Fruit fly (Drosophila melanogaster) whole organism, embryonic: Measurements from ENCODE around the gene Sr-CIII.

Experiments used
- Asciz ChIP-seq: fragments of 200-800 bp; sonication (Bioruptor generic); optimal IDR thresholded peaks from 2 replicates; lab custom pipeline; 2017; ENCODE audit warnings: missing biosample characterization, mild to moderate bottlenecking, missing genetic modification characterization, missing genetic modification reagents
- Atf6 ChIP-seq: fragments of 200-800 bp; sonication (Bioruptor generic); IDR thresholded peaks from 2 replicates; pipeline ENCODE4 v1.3.6; 2022; ENCODE audit warnings: missing biosample characterization, missing genetic modification characterization
- BtbVII ChIP-seq: fragments of 200-800 bp; sonication (Bioruptor generic); optimal IDR thresholded peaks from 3 replicates; lab custom pipeline; 2017; ENCODE audit warnings: missing biosample characterization, mild to moderate bottlenecking, missing genetic modification characterization
- CG10654 ChIP-seq: fragments of 200-800 bp; sonication (Bioruptor generic); optimal IDR thresholded peaks from 2 replicates; lab custom pipeline; 2016; ENCODE audit warnings: missing biosample characterization, missing genetic modification characterization
- CG11696 ChIP-seq: fragments of 200-800 bp; sonication (Bioruptor generic); IDR thresholded peaks from 2 replicates; pipeline ENCODE4 v1.3.6; 2022; ENCODE audit warnings: missing biosample characterization, missing genetic modification characterization
- CG12071 ChIP-seq: fragments of 200-800 bp; sonication (Bioruptor generic); optimal IDR thresholded peaks from 3 replicates; lab custom pipeline; 2018; ENCODE audit warnings: missing biosample characterization, mild to moderate bottlenecking, missing genetic modification characterization
- CG12391 ChIP-seq: fragments of 200-800 bp; sonication (Bioruptor generic); optimal IDR thresholded peaks from 3 replicates; lab custom pipeline; 2018; ENCODE audit warnings: missing biosample characterization, mild to moderate bottlenecking, missing genetic modification characterization, moderate library complexity
- CG13296 ChIP-seq: fragments of 200-800 bp; sonication (Bioruptor generic); optimal IDR thresholded peaks from 3 replicates; lab custom pipeline; 2018; ENCODE audit warnings: missing biosample characterization, mild to moderate bottlenecking, missing genetic modification characterization
- CG14667 ChIP-seq: fragments of 200-800 bp; sonication (Bioruptor generic); IDR thresholded peaks from 2 replicates; pipeline ENCODE4 v1.3.6; 2022; ENCODE audit warnings: missing biosample characterization, missing genetic modification characterization
- CG15696 ChIP-seq: fragments of 200-800 bp; sonication (Bioruptor generic); optimal IDR thresholded peaks from 2 replicates; lab custom pipeline; 2019; ENCODE audit warnings: missing biosample characterization, mild to moderate bottlenecking, missing genetic modification characterization, moderate library complexity
- CG17328 ChIP-seq: fragments of 200-800 bp; sonication (Bioruptor generic); IDR thresholded peaks from 2 replicates; pipeline ENCODE4 v1.3.6; 2022; ENCODE audit warnings: missing biosample characterization, missing genetic modification characterization
- CG2120 ChIP-seq: fragments of 200-800 bp; sonication (Bioruptor generic); optimal IDR thresholded peaks from 3 replicates; lab custom pipeline; 2016; ENCODE audit warnings: missing biosample characterization, missing genetic modification characterization
- CG2875 ChIP-seq: fragments of 200-800 bp; sonication (Bioruptor generic); optimal IDR thresholded peaks from 2 replicates; lab custom pipeline; 2017; ENCODE audit warnings: missing biosample characterization, mild to moderate bottlenecking, missing genetic modification characterization, missing genetic modification reagents
- CG30403 ChIP-seq: fragments of 200-800 bp; sonication (Bioruptor generic); optimal IDR thresholded peaks from 3 replicates; lab custom pipeline; 2016; ENCODE audit warnings: missing biosample characterization, missing genetic modification characterization
- CG3995 ChIP-seq: fragments of 200-800 bp; sonication (Bioruptor generic); optimal IDR thresholded peaks from 3 replicates; lab custom pipeline; 2016; ENCODE audit warnings: missing biosample characterization, missing genetic modification characterization
- CG5180 ChIP-seq: fragments of 200-800 bp; sonication (Bioruptor generic); optimal IDR thresholded peaks from 3 replicates; lab custom pipeline; 2017; ENCODE audit warnings: missing biosample characterization, missing genetic modification characterization, mild to moderate bottlenecking, moderate library complexity, missing genetic modification reagents
- CG8290 ChIP-seq, 3 experiments: fragments of 200-800 bp; sonication (Bioruptor generic); optimal IDR thresholded peaks; 2 replicates each; lab custom pipeline; 2016 to 2019; ENCODE audit warnings: missing biosample characterization in 3 of 3, missing genetic modification characterization in 3 of 3, mild to moderate bottlenecking in 2 of 3, moderate library complexity in 1 of 3
- CG8359 ChIP-seq: fragments of 200-800 bp; sonication (Bioruptor generic); optimal IDR thresholded peaks from 2 replicates; lab custom pipeline; 2017; ENCODE audit warnings: missing biosample characterization, mild to moderate bottlenecking, missing genetic modification characterization, borderline replicate concordance
- Fer3 ChIP-seq: fragments of 200-800 bp; sonication (Bioruptor generic); optimal IDR thresholded peaks from 2 replicates; lab custom pipeline; 2018; ENCODE audit warnings: missing biosample characterization, mild to moderate bottlenecking, missing genetic modification characterization, moderate library complexity
- Hr78 ChIP-seq, 2 experiments: fragments of 200-800 bp in 1 of 2; fragments of >200 bp in 1 of 2; sonication (Bioruptor generic) in 1 of 2; optimal IDR thresholded peaks; 2 replicates each; lab custom pipeline; 2017 to 2019; ENCODE audit warnings: missing biosample characterization in 2 of 2, missing genetic modification characterization in 2 of 2, mild to moderate bottlenecking in 1 of 2, moderate library complexity in 1 of 2
- MTF-1 ChIP-seq: fragments of 200-800 bp; sonication (Bioruptor generic); optimal IDR thresholded peaks from 2 replicates; lab custom pipeline; 2018; ENCODE audit warnings: missing biosample characterization, mild to moderate bottlenecking, missing genetic modification characterization, borderline replicate concordance
- Myb ChIP-seq: fragments of 200-800 bp; sonication (Bioruptor generic); optimal IDR thresholded peaks from 2 replicates; lab custom pipeline; 2016; ENCODE audit warnings: missing biosample characterization, missing genetic modification characterization
- NC2α ChIP-seq: fragments of 200-800 bp; sonication (Bioruptor generic); optimal IDR thresholded peaks from 2 replicates; lab custom pipeline; 2016; ENCODE audit warnings: missing biosample characterization, missing genetic modification characterization
- Optix ChIP-seq: fragments of 200-800 bp; sonication (Bioruptor generic); IDR thresholded peaks from 3 replicates; pipeline ENCODE4 v1.3.6; 2022; ENCODE audit warnings: missing biosample characterization, missing genetic modification characterization
- Ptx1 ChIP-seq: fragments of 200-800 bp; sonication (Bioruptor generic); IDR thresholded peaks from 2 replicates; pipeline ENCODE4 v1.3.6; 2022; ENCODE audit warnings: missing biosample characterization, missing genetic modification characterization
- Sry-β ChIP-seq: fragments of 200-800 bp; sonication (Bioruptor generic); optimal IDR thresholded peaks from 2 replicates; lab custom pipeline; 2018; ENCODE audit warnings: missing biosample characterization, mild to moderate bottlenecking, missing genetic modification characterization, moderate library complexity
- Usf ChIP-seq: fragments of 200-800 bp; sonication (Bioruptor generic); optimal IDR thresholded peaks from 2 replicates; lab custom pipeline; 2017; ENCODE audit warnings: missing genotype, missing biosample characterization, missing genetic modification characterization
- Xrp1 ChIP-seq: fragments of 200-800 bp; sonication (Bioruptor generic); IDR thresholded peaks from 2 replicates; pipeline ENCODE4 v1.3.6; 2022; ENCODE audit warnings: missing biosample characterization, missing genetic modification characterization
- abd-A ChIP-seq: fragments of 200-800 bp; sonication (Bioruptor generic); optimal IDR thresholded peaks from 3 replicates; lab custom pipeline; 2019; ENCODE audit warnings: missing biosample characterization, mild to moderate bottlenecking, missing genetic modification characterization, moderate library complexity
- az2 ChIP-seq: fragments of 200-800 bp; sonication (Bioruptor generic); optimal IDR thresholded peaks from 3 replicates; lab custom pipeline; 2016; ENCODE audit warnings: missing biosample characterization, missing genetic modification characterization
- croc ChIP-seq: fragments of 200-800 bp; sonication (Bioruptor generic); conservative IDR thresholded peaks from 3 replicates; pipeline ENCODE4 v1.3.6; 2022; ENCODE audit warnings: missing biosample characterization, missing genetic modification characterization
- cwo ChIP-seq: fragments of 200-800 bp; sonication (Bioruptor generic); optimal IDR thresholded peaks from 3 replicates; lab custom pipeline; 2017; ENCODE audit warnings: missing biosample characterization, missing genetic modification characterization, mild to moderate bottlenecking, moderate library complexity, missing genetic modification reagents
- danr ChIP-seq: fragments of 200-800 bp; sonication (Bioruptor generic); IDR thresholded peaks from 2 replicates; pipeline ENCODE4 v1.3.6; 2022; ENCODE audit warnings: missing biosample characterization, missing genetic modification characterization
- fd96Cb ChIP-seq: fragments of 200-800 bp; sonication (Bioruptor generic); optimal IDR thresholded peaks from 2 replicates; lab custom pipeline; 2018; ENCODE audit warnings: missing biosample characterization, mild to moderate bottlenecking, missing genetic modification characterization, moderate library complexity
- gcm2 ChIP-seq: fragments of 200-800 bp; sonication (Bioruptor generic); optimal IDR thresholded peaks from 2 replicates; lab custom pipeline; 2016; ENCODE audit warnings: missing biosample characterization, missing genetic modification characterization
- gsb-n ChIP-seq: fragments of 200-800 bp; sonication (Bioruptor generic); optimal IDR thresholded peaks from 3 replicates; lab custom pipeline; 2018; ENCODE audit warnings: missing biosample characterization, mild to moderate bottlenecking, missing genetic modification characterization
- gt ChIP-seq: fragments of 200-800 bp; sonication (Bioruptor generic); IDR thresholded peaks from 2 replicates; pipeline ENCODE4 v1.3.6; 2022; ENCODE audit warnings: missing biosample characterization, missing genetic modification characterization
- ind ChIP-seq: fragments of 200-800 bp; sonication (Bioruptor generic); optimal IDR thresholded peaks from 3 replicates; lab custom pipeline; 2016; ENCODE audit warnings: missing biosample characterization, missing genetic modification characterization
- nau ChIP-seq: fragments of 200-800 bp; sonication (Bioruptor generic); optimal IDR thresholded peaks from 3 replicates; lab custom pipeline; 2017; ENCODE audit warnings: missing biosample characterization, mild to moderate bottlenecking, missing genetic modification characterization, missing genetic modification reagents
- pan ChIP-seq, 4 experiments: fragments of >200 bp in 3 of 4; fragments of 200-800 bp in 1 of 4; sonication (Bioruptor generic) in 1 of 4; optimal IDR thresholded peaks in 3 of 4; IDR thresholded peaks in 1 of 4; 2 replicates each; pipeline versions ENCODE4 v1.3.6 to Lab custom; 2017 to 2022; ENCODE audit warnings: missing biosample characterization in 2 of 4, missing genetic modification characterization in 2 of 4, mixed read lengths in 1 of 4
- pho ChIP-seq: fragments of 200-800 bp; sonication (Bioruptor generic); optimal IDR thresholded peaks from 2 replicates; lab custom pipeline; 2016; ENCODE audit warnings: missing biosample characterization, missing genetic modification characterization
- prd ChIP-seq, 3 experiments: fragments of >200 bp in 2 of 3; fragments of 200-800 bp in 1 of 3; sonication (Bioruptor generic) in 1 of 3; optimal IDR thresholded peaks in 2 of 3; IDR thresholded peaks in 1 of 3; 2 replicates in 2 of 3; 3 replicates in 1 of 3; pipeline versions ENCODE4 v1.3.6 to Lab custom; 2017 to 2022; ENCODE audit warnings: missing biosample characterization in 1 of 3, missing genetic modification characterization in 1 of 3
- pzg ChIP-seq: fragments of 200-800 bp; sonication (Bioruptor generic); optimal IDR thresholded peaks from 3 replicates; lab custom pipeline; 2018; ENCODE audit warnings: missing biosample characterization, mild to moderate bottlenecking, missing genetic modification characterization, moderate library complexity
- row ChIP-seq: fragments of 200-800 bp; sonication (Bioruptor generic); IDR thresholded peaks from 3 replicates; pipeline ENCODE4 v1.3.6; 2022; ENCODE audit warnings: missing biosample characterization, missing genetic modification characterization
- stc ChIP-seq: fragments of 200-800 bp; sonication (Bioruptor generic); IDR thresholded peaks from 2 replicates; pipeline ENCODE4 v1.3.6; 2022; ENCODE audit warnings: missing biosample characterization, missing genetic modification characterization
- stwl ChIP-seq: fragments of 200-800 bp; sonication (Bioruptor generic); optimal IDR thresholded peaks from 3 replicates; lab custom pipeline; 2018; ENCODE audit warnings: missing biosample characterization, mild to moderate bottlenecking, missing genetic modification characterization, moderate library complexity
- sug ChIP-seq: fragments of 200-800 bp; optimal IDR thresholded peaks from 2 replicates; lab custom pipeline; 2019; ENCODE audit warnings: missing biosample characterization, mild to moderate bottlenecking, missing genetic modification characterization, moderate library complexity
- trem ChIP-seq: fragments of 200-800 bp; optimal IDR thresholded peaks from 3 replicates; lab custom pipeline; 2019; ENCODE audit warnings: missing biosample characterization, mild to moderate bottlenecking, missing genetic modification characterization, moderate library complexity

Sr-CIII gene

DNA sequence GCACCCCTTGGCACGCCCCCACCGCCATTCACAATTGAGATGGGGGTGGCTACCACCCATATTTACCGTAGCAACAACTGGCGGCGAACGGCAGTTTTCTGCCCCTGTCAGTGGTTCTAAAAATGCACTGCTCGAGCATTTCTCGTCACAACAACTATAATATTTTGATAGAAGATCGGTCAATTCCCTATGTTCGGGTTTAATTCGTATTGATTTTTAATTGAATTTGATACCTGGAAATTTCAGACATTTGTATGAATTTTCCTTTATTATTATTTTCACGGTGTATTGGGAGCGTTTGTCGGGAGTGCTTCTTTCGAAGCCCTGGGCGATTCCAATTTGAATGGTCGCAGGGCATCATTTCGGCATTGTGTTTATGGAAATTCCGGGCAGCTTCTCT is 12.9 kb downstream of the Sr-CIII start (continued):
- TF ChIP-seq MTF-1 (GFP tag; lab: Kevin White, UChicago) (peak; percentile 59), stc (peak; percentile 64; the same call in 1 of the 2 replicates), Usf (GFP tag; lab: Kevin White, UChicago) (no peak), trem (tag; lab: Kevin White, UChicago) (peak; percentile 33), cwo (GFP tag; lab: Kevin White, UChicago) (peak; percentile 44), CG5180 (peak; percentile 50), CG11696 (peak; percentile 63; the same call in 1 of the 2 replicates), Asciz (GFP tag; lab: Kevin White, UChicago) (peak; percentile 52), gcm2 (GFP tag; lab: Kevin White, UChicago) (no peak), row (GFP tag; lab: Robert Waterston, UW) (peak; percentile 52), az2 (GFP tag; lab: Kevin White, UChicago) (peak; percentile 5), Ptx1 (GFP tag; lab: Robert Waterston, UW) (peak; percentile 26; the same call in 1 of the 2 replicates), pho (GFP tag; lab: Kevin White, UChicago) (no peak), abd-A (tag; lab: Kevin White, UChicago) (no peak), CG12071 (GFP tag; lab: Kevin White, UChicago) (peak; percentile 25), Fer3 (tag; lab: Kevin White, UChicago) (peak; percentile 4), gt (peak; percentile 49; the same call in 1 of the 2 replicates), CG3995 (GFP tag; lab: Kevin White, UChicago) (no peak), Atf6 (GFP tag; lab: Robert Waterston, UW) (0 out of 2 replicates have a peak, but pooled peaks have one; percentile 13), prd (optimal IDR thresholded peaks at IDR 0.05; lab: Kevin White, UChicago) (no peak), prd (GFP tag; IDR thresholded peaks at IDR 0.05; lab: Robert Waterston, UW) (peak; percentile 81), CG2875 (no peak), CG8359 (peak; percentile 42), CG30403 (GFP tag; lab: Kevin White, UChicago) (peak; percentile 22), Optix (no peak), CG2120 (GFP tag; lab: Kevin White, UChicago) (peak; percentile 50), pan (optimal IDR thresholded peaks at IDR 0.05; lab: Kevin White, UChicago) (no peak), pan (GFP tag; optimal IDR thresholded peaks at IDR 0.05 in 1 of 2, IDR thresholded peaks at IDR 0.05 in 1 of 2) (peak in 1 of 2 experiments; percentile 84), stwl (no peak), CG14667 (GFP tag; lab: Robert Waterston, UW) (peak; percentile 70), Xrp1 (peak; percentile 89), nau (GFP tag; lab: Kevin White, UChicago) (peak; percentile 22), Myb (no peak), pzg (GFP tag; lab: Kevin White, UChicago) (no peak), CG15696 (tag; lab: Kevin White, UChicago) (peak; percentile 14), fd96Cb (tag; lab: Kevin White, UChicago) (peak; percentile 47), CG17328 (0 out of 2 replicates have a peak, but pooled peaks have one; percentile 11), BtbVII (GFP tag; lab: Kevin White, UChicago) (peak; percentile 38), gsb-n (tag; lab: Kevin White, UChicago) (no peak), NC2α (GFP tag; lab: Kevin White, UChicago) (no peak), CG8290 (GFP tag; optimal IDR thresholded peaks at IDR 0.05; lab: Kevin White, UChicago) (no peak), CG8290 (tag; optimal IDR thresholded peaks at IDR 0.05; lab: Kevin White, UChicago) (no peak), CG13296 (GFP tag; lab: Kevin White, UChicago) (peak; percentile 36), ind (GFP tag; lab: Kevin White, UChicago) (peak; percentile 47), CG12391 (peak; percentile 12), croc (GFP tag; lab: Robert Waterston, UW) (peak; percentile 56; the same call in 2 of the 3 replicates), Sry-β (GFP tag; lab: Kevin White, UChicago) (no peak), Hr78 (GFP tag; optimal IDR thresholded peaks at IDR 0.05; lab: Kevin White, UChicago) (no peak), danr (peak; percentile 40; the same call in 1 of the 2 replicates), sug (tag; lab: Kevin White, UChicago) (no peak), CG10654 (peak; percentile 27)
